Worm (Caenorhabditis elegans): ENCODE results near the gene spe-36.

ce11 chrIV:11548671-11549070 lies 43.4 kb downstream of the spe-36 start, which contains the start of gene M04B2.7:
- TF ChIP-seq ref-1 (GFP tag; conservative IDR thresholded peaks at IDR 0.05): no peak
- no peak for TF ChIP-seq T22C8.4 (GFP tag; IDR thresholded peaks at IDR 0.05)
- no peak for TF ChIP-seq ztf-29 (GFP tag; IDR thresholded peaks at IDR 0.05)
- TF ChIP-seq flt-1 (GFP tag; IDR thresholded peaks at IDR 0.05): no peak
- TF ChIP-seq ztf-23 (GFP tag; IDR thresholded peaks at IDR 0.05): no peak
- TF ChIP-seq cog-1 (tag; optimal IDR thresholded peaks at IDR 0.05): no peak
- TF ChIP-seq tab-1 (GFP tag; IDR thresholded peaks at IDR 0.05): no peak
- TF ChIP-seq klf-2 (GFP tag; conservative IDR thresholded peaks at IDR 0.05): no peak
- TF ChIP-seq med-1 (GFP tag; optimal IDR thresholded peaks at IDR 0.05; ENCODE audit: insufficient read depth): no peak

Data from whole organism, midembryonic.